Fruit fly (Drosophila melanogaster): ENCODE results near the gene pb.

DNA sequence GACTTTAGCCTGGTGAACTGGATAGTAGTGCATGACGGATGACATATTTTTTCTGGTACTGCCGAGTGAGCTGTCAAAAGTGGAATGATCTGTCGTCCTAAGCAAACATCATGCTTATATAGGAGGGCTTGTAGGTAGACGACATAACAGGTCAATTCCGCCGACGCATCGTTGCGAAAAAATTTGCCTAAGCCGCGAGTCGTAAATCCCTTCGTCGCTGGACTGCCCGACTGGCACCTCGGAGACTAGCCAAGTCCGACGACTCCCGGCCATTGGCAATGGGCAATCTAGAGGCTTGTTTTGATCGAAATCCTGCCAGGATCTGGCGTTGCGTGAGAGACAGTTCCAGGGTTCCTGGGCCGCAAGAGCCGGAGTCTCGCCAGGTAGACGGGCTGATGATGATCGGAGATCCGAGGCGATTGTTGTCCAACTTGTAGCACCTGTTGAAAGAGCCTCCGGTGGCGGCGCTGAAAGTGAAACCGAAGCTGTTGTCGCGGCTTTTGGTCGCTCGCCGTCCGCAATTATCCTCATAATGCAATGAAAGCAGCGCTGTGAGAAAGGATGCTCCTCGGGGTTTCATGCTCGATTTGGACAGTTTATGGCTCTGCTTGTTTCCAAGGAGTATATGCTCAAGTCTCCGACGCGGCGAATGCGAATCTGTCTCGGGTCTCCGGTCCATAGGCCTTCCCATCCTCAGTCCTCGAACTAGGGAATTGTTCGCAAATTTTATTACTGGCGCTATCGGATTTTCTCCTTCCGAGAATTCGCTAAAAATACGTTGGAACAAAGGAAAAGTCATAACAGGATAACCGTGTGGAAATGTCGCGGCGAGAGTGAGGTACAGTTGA is 12.5 kb upstream of the pb start, which contains the start of gene zen:
- no peak for TF ChIP-seq CG6654 (GFP tag; optimal IDR thresholded peaks at IDR 0.05)
- no peak for TF ChIP-seq CG14050 (GFP tag; IDR thresholded peaks at IDR 0.05)
- no peak for TF ChIP-seq pros (GFP tag; optimal IDR thresholded peaks at IDR 0.05)
- TF ChIP-seq CG13775 (GFP tag; optimal IDR thresholded peaks at IDR 0.05) = no peak
- no peak for TF ChIP-seq CG18619 (GFP tag; optimal IDR thresholded peaks at IDR 0.05)
- no peak for TF ChIP-seq sna (GFP tag; IDR thresholded peaks at IDR 0.05; ENCODE audit: partially characterized antibody)
- TF ChIP-seq CG3838 (GFP tag; optimal IDR thresholded peaks at IDR 0.05) = no peak

All from whole organism, embryonic.